Fruit fly (Drosophila melanogaster): ENCODE results near the gene Aduk.
A peak's percentile ranks its signal among the peaks of the same experiment; 100 is the strongest.

Aduk gene

DNA sequence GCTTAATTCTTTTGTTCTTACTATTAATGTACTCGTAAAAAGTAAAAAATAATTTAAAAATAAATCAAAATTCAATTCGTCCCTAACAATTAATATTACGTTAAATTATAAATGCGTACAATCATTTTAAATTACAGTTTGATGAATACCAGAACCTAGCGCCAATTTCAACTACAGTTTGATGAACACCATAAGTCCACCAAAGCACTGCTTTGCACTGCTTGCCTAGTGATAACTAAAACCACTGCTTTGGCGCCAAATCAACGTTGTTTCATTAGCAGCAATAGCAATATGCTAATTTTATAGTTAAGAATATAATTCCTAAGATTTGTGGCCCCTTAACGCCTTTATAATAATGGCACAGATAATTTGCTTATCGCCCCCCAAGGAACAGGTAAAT is 5.7 kb downstream of the Aduk start (continued):
- TF ChIP-seq row (GFP tag; IDR thresholded peaks at IDR 0.05) (no peak), Sox100B (GFP tag; optimal IDR thresholded peaks at IDR 0.05) (no peak), Mes4 (GFP tag; optimal IDR thresholded peaks at IDR 0.05) (no peak), CG11504 (tag; optimal IDR thresholded peaks at IDR 0.05) (no peak), sisA (GFP tag; IDR thresholded peaks at IDR 0.05) (no peak), hbn (GFP tag; IDR thresholded peaks at IDR 0.05; ENCODE audit: partially characterized antibody) (no peak), Lpt (GFP tag; optimal IDR thresholded peaks at IDR 0.05) (no peak), grau (tag; optimal IDR thresholded peaks at IDR 0.05) (peak; percentile 21), Med (GFP tag) (no peak), sd (tag; optimal IDR thresholded peaks at IDR 0.05) (no peak), CG4328 (GFP tag; optimal IDR thresholded peaks at IDR 0.05) (no peak), schlank (tag; optimal IDR thresholded peaks at IDR 0.05) (no peak), vvl (GFP tag; IDR thresholded peaks at IDR 0.05) (no peak; the same call in 1 of the 2 replicates), CG16779 (GFP tag; IDR thresholded peaks at IDR 0.05) (no peak), h (optimal IDR thresholded peaks at IDR 0.05) (no peak), phol (tag; optimal IDR thresholded peaks at IDR 0.05) (peak; percentile 23), Mrtf (GFP tag; IDR thresholded peaks at IDR 0.05) (no peak), C15 (GFP tag; IDR thresholded peaks at IDR 0.05) (no peak), CG9727 (GFP tag; optimal IDR thresholded peaks at IDR 0.05) (no peak), CG8359 (GFP tag; optimal IDR thresholded peaks at IDR 0.05; ENCODE audit: borderline replicate concordance) (no peak), H2.0 (GFP tag; IDR thresholded peaks at IDR 0.05) (no peak), Hr3 (GFP tag; optimal IDR thresholded peaks at IDR 0.05) (no peak), chm (GFP tag; IDR thresholded peaks at IDR 0.05) (no peak), pan (optimal IDR thresholded peaks at IDR 0.05) (no peak), pan (GFP tag; optimal IDR thresholded peaks at IDR 0.05 in 1 of 2, IDR thresholded peaks at IDR 0.05 in 1 of 2) (no peak), tio (GFP tag; optimal IDR thresholded peaks at IDR 0.05) (no peak), CG11560 (tag; IDR thresholded peaks at IDR 0.05) (no peak), zen (tag; optimal IDR thresholded peaks at IDR 0.05) (peak; percentile 61), CG11723 (GFP tag; optimal IDR thresholded peaks at IDR 0.05) (no peak), zfh2 (GFP tag; optimal IDR thresholded peaks at IDR 0.05) (no peak), Stat92E (GFP tag; optimal IDR thresholded peaks at IDR 0.05) (no peak), CG15073 (GFP tag; optimal IDR thresholded peaks at IDR 0.05) (no peak), psq (GFP tag; optimal IDR thresholded peaks at IDR 0.05) (no peak), CG15269 (tag; optimal IDR thresholded peaks at IDR 0.05) (no peak), NC2β (GFP tag; optimal IDR thresholded peaks at IDR 0.05) (no peak), br (optimal IDR thresholded peaks at IDR 0.05) (no peak), CG17612 (GFP tag; IDR thresholded peaks at IDR 0.05) (no peak), CG12299 (tag; optimal IDR thresholded peaks at IDR 0.05) (no peak), nerfin-2 (GFP tag; IDR thresholded peaks at IDR 0.05; ENCODE audit: partially characterized antibody) (no peak; the same call in 1 of the 2 replicates), pros (GFP tag; optimal IDR thresholded peaks at IDR 0.05) (no peak), Taf1 (GFP tag; IDR thresholded peaks at IDR 0.05) (no peak), tgo (GFP tag; IDR thresholded peaks at IDR 0.05) (no peak), nerfin-1 (tag; optimal IDR thresholded peaks at IDR 0.05) (no peak), cato (GFP tag; optimal IDR thresholded peaks at IDR 0.05; ENCODE audit: borderline replicate concordance) (no peak), gsb (GFP tag; IDR thresholded peaks at IDR 0.05) (no peak), CG1792 (GFP tag; optimal IDR thresholded peaks at IDR 0.05) (no peak), az2 (GFP tag; optimal IDR thresholded peaks at IDR 0.05) (no peak), Camta (GFP tag; optimal IDR thresholded peaks at IDR 0.05) (no peak), org-1 (GFP tag; optimal IDR thresholded peaks at IDR 0.05) (no peak), CG10274 (GFP tag; optimal IDR thresholded peaks at IDR 0.05) (no peak), CG17328 (GFP tag; IDR thresholded peaks at IDR 0.05) (no peak), scrt (GFP tag; optimal IDR thresholded peaks at IDR 0.05) (no peak), ranshi (GFP tag; IDR thresholded peaks at IDR 0.05) (no peak)

Data from whole organism, embryonic.